Worm (Caenorhabditis elegans) whole organism, L1 larva: ENCODE results near the gene F35C11.3.

Experiments used
- aha-1 ChIP-seq: fragments of 150-350 bp; optimal IDR thresholded peaks from 2 replicates; lab custom pipeline; 2014; ENCODE audit warnings: missing biosample characterization, missing genetic modification characterization
- dpl-1 ChIP-seq, 3 experiments: fragments of 150-350 bp in 2 of 3; sonication (generic microtip) in 1 of 3; optimal IDR thresholded peaks; 2 replicates each; lab custom pipeline; 2014 to 2017; ENCODE audit warnings: missing biosample characterization in 3 of 3, missing genetic modification characterization in 3 of 3, missing genetic modification reagents in 3 of 3
- irx-1 ChIP-seq: sonication (generic microtip); optimal IDR thresholded peaks from 2 replicates; lab custom pipeline; 2016; ENCODE audit warnings: missing genetic modification characterization, missing compliant biosample characterization
- lin-15B ChIP-seq: fragments of 150-350 bp; sonication (generic microtip); optimal IDR thresholded peaks from 3 replicates; lab custom pipeline; 2014; ENCODE audit warnings: missing biosample characterization, missing genetic modification characterization
- mdl-1 ChIP-seq, 2 experiments: fragments of 150-350 bp; optimal IDR thresholded peaks; 2 replicates each; lab custom pipeline; 2014 to 2017; ENCODE audit warnings: missing biosample characterization in 2 of 2, missing genetic modification characterization in 2 of 2, inconsistent platforms in 1 of 2
- nhr-11 ChIP-seq: fragments of 150-350 bp; optimal IDR thresholded peaks from 2 replicates; lab custom pipeline; 2014; ENCODE audit warnings: missing biosample characterization, missing genetic modification characterization
- nhr-28 ChIP-seq: fragments of 150-350 bp; optimal IDR thresholded peaks from 2 replicates; lab custom pipeline; 2014; ENCODE audit warnings: missing biosample characterization, missing genetic modification characterization
- nhr-76 ChIP-seq: sonication (generic microtip); optimal IDR thresholded peaks from 2 replicates; lab custom pipeline; 2017; ENCODE audit warnings: missing biosample characterization, missing genetic modification characterization
- skn-1 ChIP-seq: fragments of 150-350 bp; optimal IDR thresholded peaks from 2 replicates; lab custom pipeline; 2014; ENCODE audit warnings: missing biosample characterization, missing genetic modification characterization
- swsn-7 ChIP-seq: sonication (generic microtip); optimal IDR thresholded peaks from 2 replicates; lab custom pipeline; 2016; ENCODE audit warnings: missing genetic modification characterization, missing compliant biosample characterization
- tbx-2 ChIP-seq: sonication (generic microtip); optimal IDR thresholded peaks from 2 replicates; lab custom pipeline; 2016; ENCODE audit warnings: missing genetic modification characterization, missing compliant biosample characterization
- unc-62 ChIP-seq: fragments of 150-350 bp; optimal IDR thresholded peaks from 2 replicates; lab custom pipeline; 2014; ENCODE audit warnings: missing biosample characterization, missing genetic modification reagents, missing genetic modification characterization
- vab-15 ChIP-seq: sonication (generic microtip); optimal IDR thresholded peaks from 2 replicates; lab custom pipeline; 2017; ENCODE audit warnings: missing genotype, mild to moderate bottlenecking, missing genetic modification characterization, missing compliant biosample characterization
- ztf-11 ChIP-seq, 2 experiments: sonication (generic microtip); optimal IDR thresholded peaks; 2 replicates each; lab custom pipeline; 2016 to 2017; ENCODE audit warnings: missing genetic modification characterization in 2 of 2, missing biosample characterization in 1 of 2, missing compliant biosample characterization in 1 of 2

DNA sequence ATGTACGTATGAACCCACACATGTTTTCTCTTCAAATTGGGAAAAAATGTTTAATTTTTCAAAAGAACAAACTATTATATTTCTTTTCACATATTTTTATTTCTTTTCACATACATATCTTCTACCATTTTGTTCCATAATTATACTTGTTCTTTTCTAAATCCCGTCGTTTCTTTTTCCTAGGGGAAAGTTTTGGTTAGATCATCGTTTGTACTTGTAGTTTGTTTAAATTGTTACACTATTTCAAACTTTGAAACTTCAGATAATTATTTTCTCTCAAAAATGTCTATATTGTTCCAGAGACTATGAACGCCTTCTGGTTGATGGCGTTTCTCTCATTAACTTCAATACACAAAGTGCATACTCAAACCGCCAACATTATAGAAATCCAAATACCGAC lies 9.4 kb downstream of the F35C11.3 start, which contains the start of gene F35C11.7:
- TF ChIP-seq irx-1 (tag; lab: Kevin White, UChicago) (no peak), nhr-28 (tag; lab: Kevin White, UChicago) (no peak), lin-15B (tag; lab: Kevin White, UChicago) (no peak), tbx-2 (tag; lab: Kevin White, UChicago) (no peak), dpl-1 (GFP tag; optimal IDR thresholded peaks at IDR 0.05; lab: Kevin White, UChicago) (no peak), aha-1 (tag; lab: Kevin White, UChicago) (no peak), ztf-11 (tag; optimal IDR thresholded peaks at IDR 0.05; lab: Kevin White, UChicago) (no peak), unc-62 (GFP tag; lab: Kevin White, UChicago) (no peak), nhr-76 (tag; lab: Kevin White, UChicago) (no peak), nhr-11 (tag; lab: Kevin White, UChicago) (no peak), swsn-7 (tag; lab: Kevin White, UChicago) (no peak), mdl-1 (tag; optimal IDR thresholded peaks at IDR 0.05; lab: Kevin White, UChicago) (no peak), skn-1 (tag; lab: Kevin White, UChicago) (no peak), vab-15 (tag; lab: Kevin White, UChicago) (no peak)
